Worm (Caenorhabditis elegans): ENCODE results near the gene sbt-1.

DNA sequence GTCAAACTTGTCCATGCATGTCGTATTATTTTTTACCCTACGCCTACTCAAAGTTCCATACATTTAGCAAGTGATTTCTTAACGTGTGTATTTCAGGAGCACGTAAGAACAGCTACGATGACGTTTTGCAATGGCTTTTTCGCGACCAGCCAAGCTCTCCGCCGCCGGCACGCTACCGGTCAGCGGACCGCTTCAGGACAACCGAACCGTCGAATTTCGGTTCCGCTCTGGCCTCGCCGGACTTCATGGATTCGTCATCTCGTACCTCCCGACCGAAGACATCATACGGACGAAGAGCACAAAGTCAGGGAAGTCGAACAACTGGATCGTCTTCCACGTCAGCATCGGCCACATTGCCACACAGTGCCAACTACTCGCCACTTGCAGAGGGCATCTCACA is 45.0 kb downstream of the sbt-1 start:
- TF ChIP-seq unc-30 (tag; optimal IDR thresholded peaks at IDR 0.05), result no peak
- TF ChIP-seq unc-62 (GFP tag; optimal IDR thresholded peaks at IDR 0.05), result no peak
- TF ChIP-seq sox-4 (tag; optimal IDR thresholded peaks at IDR 0.05), result no peak
- no peak for TF ChIP-seq hpl-2 (GFP tag; optimal IDR thresholded peaks at IDR 0.05)

Data from whole organism, L1 larva.